Worm (Caenorhabditis elegans) whole organism, L4 larva: ENCODE data around the gene C18H7.11.

Source experiments
- F26F4.8 ChIP-seq: fragments of 200-800 bp; sonication (Bioruptor generic); conservative IDR thresholded peaks from 2 replicates; pipeline ENCODE4 v1.3.6; 2022; ENCODE audit warnings: missing genetic modification characterization, missing compliant biosample characterization
- aha-1 ChIP-seq: fragments of 150-350 bp; peaks from one replicate; lab custom pipeline; 2014; ENCODE audit warnings: missing biosample characterization, missing genetic modification characterization
- aly-2 ChIP-seq: sonication (generic microtip); optimal IDR thresholded peaks from 2 replicates; lab custom pipeline; 2018; ENCODE audit warnings: missing biosample characterization, missing genetic modification characterization
- attf-4 ChIP-seq: sonication (generic microtip); optimal IDR thresholded peaks from 3 replicates; lab custom pipeline; 2017; ENCODE audit warnings: missing biosample characterization, missing genetic modification characterization
- ceh-28 ChIP-seq: fragments of 150-350 bp; optimal IDR thresholded peaks from 2 replicates; lab custom pipeline; 2014; ENCODE audit warnings: missing biosample characterization, missing genetic modification reagents, missing genetic modification characterization
- ceh-32 ChIP-seq: sonication (generic microtip); optimal IDR thresholded peaks from 2 replicates; lab custom pipeline; 2016; ENCODE audit warnings: mild to moderate bottlenecking, missing genetic modification characterization, missing compliant biosample characterization; ENCODE audit not compliant: poor library complexity
- daf-16 ChIP-seq, 3 experiments: sonication (generic microtip); optimal IDR thresholded peaks; 2 replicates each; lab custom pipeline; 2016 to 2017; ENCODE audit warnings: missing genetic modification characterization in 3 of 3, missing genetic modification reagents in 3 of 3, mild to moderate bottlenecking in 2 of 3, missing compliant biosample characterization in 2 of 3, missing biosample characterization in 1 of 3, moderate library complexity in 1 of 3
- daf-19 ChIP-seq: fragments of 200-800 bp; sonication (Bioruptor generic); conservative IDR thresholded peaks from 2 replicates; pipeline ENCODE4 v1.3.6; 2022; ENCODE audit warnings: missing genetic modification characterization, missing compliant biosample characterization
- duxl-1 ChIP-seq: sonication (generic microtip); optimal IDR thresholded peaks from 2 replicates; lab custom pipeline; 2016; ENCODE audit warnings: mild to moderate bottlenecking, missing genetic modification characterization, moderate library complexity, missing compliant biosample characterization; ENCODE audit not compliant: poor library complexity
- egl-43 ChIP-seq: fragments of 200-800 bp; sonication (Bioruptor generic); IDR thresholded peaks from 2 replicates; pipeline ENCODE4 v1.3.6; 2022; ENCODE audit warnings: missing genetic modification reagents, missing genetic modification characterization, missing compliant biosample characterization
- fos-1 ChIP-seq: fragments of 150-350 bp; optimal IDR thresholded peaks from 2 replicates; lab custom pipeline; 2014; ENCODE audit warnings: missing biosample characterization, missing genetic modification characterization
- gei-8 ChIP-seq: fragments of 200-800 bp; sonication (Bioruptor generic); optimal IDR thresholded peaks from 2 replicates; lab custom pipeline; 2018; ENCODE audit warnings: mild to moderate bottlenecking, missing genetic modification characterization, missing compliant biosample characterization
- jun-1 ChIP-seq: fragments of 150-350 bp; optimal IDR thresholded peaks from 2 replicates; lab custom pipeline; 2014; ENCODE audit warnings: missing biosample characterization, missing genetic modification reagents, missing genetic modification characterization
- lim-7 ChIP-seq: fragments of 200-800 bp; sonication (Bioruptor generic); IDR thresholded peaks from 2 replicates; pipeline ENCODE4 v1.3.6; 2022; ENCODE audit warnings: missing genetic modification characterization, missing compliant biosample characterization
- madf-5 ChIP-seq, 2 experiments: fragments of 200-800 bp; sonication (Bioruptor generic); IDR thresholded peaks; 2 replicates each; pipeline ENCODE4 v1.3.6; 2022; ENCODE audit warnings: missing compliant biosample characterization in 2 of 2, missing genetic modification characterization in 2 of 2
- mxl-3 ChIP-seq: fragments of 200-800 bp; sonication (Bioruptor generic); optimal IDR thresholded peaks from 2 replicates; lab custom pipeline; 2018; ENCODE audit warnings: mild to moderate bottlenecking, missing genetic modification characterization, missing compliant biosample characterization
- nhr-10 ChIP-seq: fragments of 150-350 bp; optimal IDR thresholded peaks from 2 replicates; lab custom pipeline; 2014; ENCODE audit warnings: missing biosample characterization, missing genetic modification characterization
- nhr-102 ChIP-seq: sonication (generic microtip); optimal IDR thresholded peaks from 2 replicates; lab custom pipeline; 2016; ENCODE audit warnings: mild to moderate bottlenecking, missing genetic modification characterization, moderate library complexity, missing compliant biosample characterization
- pqm-1 ChIP-seq: sonication (generic microtip); optimal IDR thresholded peaks from 2 replicates; lab custom pipeline; 2017; ENCODE audit warnings: missing biosample characterization, missing genetic modification characterization
- rbr-2 ChIP-seq: sonication (generic microtip); optimal IDR thresholded peaks from 2 replicates; lab custom pipeline; 2016; ENCODE audit warnings: missing genotype, missing genetic modification characterization, missing compliant biosample characterization
- saeg-2 ChIP-seq: fragments of 200-800 bp; sonication (Bioruptor generic); IDR thresholded peaks from 2 replicates; pipeline ENCODE4 v1.3.6; 2022; ENCODE audit warnings: missing genetic modification reagents, missing genetic modification characterization, missing compliant biosample characterization
- set-16 ChIP-seq: fragments of 200-800 bp; sonication (Bioruptor generic); IDR thresholded peaks from 2 replicates; pipeline ENCODE4 v1.3.6; 2022; ENCODE audit warnings: missing genetic modification reagents, missing genetic modification characterization, missing compliant biosample characterization
- skn-1 ChIP-seq: fragments of 150-350 bp; optimal IDR thresholded peaks from 2 replicates; lab custom pipeline; 2014; ENCODE audit warnings: missing biosample characterization, missing genetic modification characterization
- spr-1 ChIP-seq: sonication (generic microtip); optimal IDR thresholded peaks from 2 replicates; lab custom pipeline; 2016; ENCODE audit warnings: mild to moderate bottlenecking, missing genetic modification characterization, missing compliant biosample characterization
- tag-97 ChIP-seq: fragments of 200-800 bp; sonication (Bioruptor generic); IDR thresholded peaks from 2 replicates; pipeline ENCODE4 v1.3.6; 2022; ENCODE audit warnings: missing genetic modification characterization, missing compliant biosample characterization
- unc-62 ChIP-seq, 3 experiments: fragments of 150-350 bp in 1 of 3; sonication (generic microtip); optimal IDR thresholded peaks in 2 of 3; peaks in 1 of 3; 1 replicate in 1 of 3; 2 replicates in 2 of 3; lab custom pipeline; 2014 to 2017; ENCODE audit warnings: missing biosample characterization in 3 of 3, missing genetic modification characterization in 3 of 3, missing genetic modification reagents in 3 of 3, missing genotype in 1 of 3
- vab-7 ChIP-seq: fragments of 200-800 bp; sonication (Bioruptor generic); IDR thresholded peaks from 2 replicates; pipeline ENCODE4 v1.3.6; 2022; ENCODE audit warnings: missing genetic modification reagents, missing genetic modification characterization, missing compliant biosample characterization
- zip-2 ChIP-seq: fragments of 150-350 bp; optimal IDR thresholded peaks from 2 replicates; lab custom pipeline; 2014; ENCODE audit warnings: missing biosample characterization, missing genetic modification characterization

The C18H7.11 gene

DNA sequence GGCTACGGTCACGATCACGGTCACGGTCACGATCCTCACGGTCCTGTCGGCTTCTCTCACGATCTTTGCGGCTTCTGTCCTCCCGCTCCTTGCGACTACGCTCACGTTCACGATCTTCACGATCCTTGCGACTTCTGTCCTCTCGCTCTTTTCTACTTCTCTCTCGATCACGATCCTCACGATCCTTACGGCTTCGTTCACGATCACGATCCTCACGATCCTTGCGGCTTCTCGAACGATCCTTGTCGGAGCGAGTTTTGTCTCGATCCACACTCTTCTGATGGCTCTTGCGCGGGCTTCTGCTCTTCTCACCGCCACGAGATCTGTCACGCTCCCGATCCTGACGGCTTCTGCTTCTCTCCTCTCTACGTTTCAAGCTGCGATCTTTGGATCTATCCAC is 16.2 kb upstream of the C18H7.11 start:
- TF ChIP-seq set-16 (GFP tag; lab: Robert Waterston, UW) = peak; percentile 71
- no peak for TF ChIP-seq jun-1 (tag; lab: Kevin White, UChicago)
- no peak for TF ChIP-seq duxl-1 (tag; lab: Kevin White, UChicago)

DNA sequence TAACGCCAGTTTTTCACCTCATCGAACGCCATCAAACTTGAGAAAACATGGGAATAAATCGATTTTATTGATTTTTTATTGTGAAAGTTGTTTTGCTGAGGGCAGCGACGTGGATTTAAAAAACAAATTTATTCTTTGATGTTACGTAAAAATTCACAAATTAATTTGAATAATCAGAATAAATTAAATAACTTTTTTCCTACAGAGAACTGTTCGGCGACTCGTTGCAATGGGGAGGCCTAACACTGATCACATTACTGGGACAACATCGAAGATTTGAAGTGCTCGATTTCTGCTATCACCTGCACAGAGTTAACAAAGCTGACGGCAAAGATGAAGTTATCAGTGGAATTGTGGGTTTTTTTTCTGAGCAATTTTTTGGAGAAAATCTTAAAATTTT is 14.6 kb upstream of the C18H7.11 start, which contains the start of gene F56A11.6:
F56A11.6 (minus strand) TSS at position 101 of the 400 bp plus-strand sequence.
- TF ChIP-seq ceh-28 (tag; lab: Kevin White, UChicago) = peak; percentile 7
- no peak for TF ChIP-seq fos-1 (tag; lab: Kevin White, UChicago)

- peak in 1 of 2 experiments; percentile 59 for TF ChIP-seq unc-62 (GFP tag; optimal IDR thresholded peaks at IDR 0.05 in 1 of 2; lab: Kevin White, UChicago)
- no peak for TF ChIP-seq unc-62 (tag; optimal IDR thresholded peaks at IDR 0.05; lab: Kevin White, UChicago)
- TF ChIP-seq egl-43 (GFP tag; lab: Robert Waterston, UW) = no peak
Observed at ce11 chrIV:584039-584438, 12.7 kb upstream of the C18H7.11 start.

ce11 chrIV:587729-588128 is 9.0 kb upstream of the C18H7.11 start, which contains the start of gene C18H7.12:
Gene C18H7.12, minus strand, starts transcription at chrIV:587829.
- TF ChIP-seq attf-4 (no peak), ceh-32 (tag; lab: Kevin White, UChicago) (no peak)
- TF ChIP-seq, all 104 proteins: peak for 0

DNA sequence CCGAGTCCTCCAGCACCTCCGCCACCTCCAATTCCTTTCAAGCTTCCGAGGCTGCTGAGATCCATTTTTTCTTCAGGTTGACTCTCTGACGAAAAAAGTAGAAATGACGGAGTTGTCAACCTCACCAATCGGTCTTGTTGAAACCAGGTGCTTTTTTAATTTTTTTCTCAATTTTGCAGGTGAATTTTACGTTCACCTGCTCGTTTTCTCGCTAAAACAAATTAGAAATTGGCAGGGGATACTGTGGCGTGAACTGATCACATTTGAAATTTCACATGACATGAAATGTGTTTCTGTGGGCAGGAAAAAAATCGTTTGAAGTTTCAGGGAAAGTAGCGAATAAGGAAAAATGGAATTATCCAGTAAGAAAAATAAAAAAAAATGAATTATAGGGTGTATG is 4.3 kb upstream of the C18H7.11 start, which contains the start of gene C18H7.6:
C18H7.6 (minus strand) TSS at position 104 of the 400 bp plus-strand sequence.
- no peak for TF ChIP-seq gei-8 (GFP tag; lab: Kevin White, UChicago)
- 0 out of 2 replicates have a peak, but pooled peaks have one; percentile 7 for TF ChIP-seq set-16 (GFP tag; lab: Robert Waterston, UW)

DNA sequence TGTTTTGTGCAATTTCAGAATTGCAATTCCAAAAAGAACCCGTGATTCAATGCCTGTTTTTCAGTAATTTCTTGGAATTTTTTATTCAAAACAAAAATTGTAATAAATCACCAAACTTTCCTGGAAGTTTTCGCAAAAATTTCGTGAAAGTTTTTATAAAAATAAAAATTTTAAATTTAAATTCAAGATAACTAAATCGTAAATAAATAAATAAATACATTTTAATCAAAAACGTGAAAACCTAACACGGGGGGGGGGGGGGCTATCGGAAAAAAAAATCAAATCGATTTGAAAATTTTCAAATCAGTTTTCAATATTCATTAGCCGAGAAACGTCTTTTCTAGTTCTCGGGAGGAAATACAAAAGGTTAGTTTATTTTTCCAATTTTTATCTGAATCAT is 3.7 kb upstream of the C18H7.11 start, which contains the start of gene C18H7.4:
C18H7.4 (plus strand) TSS at position 301 of the 400 bp plus-strand sequence.
- TF ChIP-seq aly-2 (tag; lab: Kevin White, UChicago) = no peak
- TF ChIP-seq rbr-2 (tag; lab: Kevin White, UChicago) = no peak
- no peak for TF ChIP-seq madf-5 (GFP tag; IDR thresholded peaks at IDR 0.05; lab: Robert Waterston, UW)
- no peak for TF ChIP-seq mxl-3 (GFP tag; lab: Kevin White, UChicago)
- no peak for TF ChIP-seq daf-19 (GFP tag; lab: Robert Waterston, UW)
- TF ChIP-seq tag-97 (GFP tag; lab: Robert Waterston, UW) = no peak
- TF ChIP-seq spr-1 (tag; lab: Kevin White, UChicago) = no peak
- TF ChIP-seq zip-2 = no peak
- no peak for TF ChIP-seq ceh-28 (tag; lab: Kevin White, UChicago)
- no peak for TF ChIP-seq fos-1 (tag; lab: Kevin White, UChicago)

- no peak for TF ChIP-seq nhr-10
- no peak for TF ChIP-seq F26F4.8 (GFP tag; lab: Robert Waterston, UW)
- no peak for TF ChIP-seq daf-16 (GFP tag; optimal IDR thresholded peaks at IDR 0.05; lab: Kevin White, UChicago)
- TF ChIP-seq daf-16 (tag; optimal IDR thresholded peaks at IDR 0.05; lab: Kevin White, UChicago) = no peak
- no peak for TF ChIP-seq lim-7 (GFP tag; lab: Robert Waterston, UW)
- no peak for TF ChIP-seq pqm-1 (tag; lab: Kevin White, UChicago)
- no peak for TF ChIP-seq egl-43 (GFP tag; lab: Robert Waterston, UW)
- TF ChIP-seq saeg-2 (GFP tag; lab: Robert Waterston, UW) = no peak
- TF ChIP-seq skn-1 = no peak
- TF ChIP-seq set-16 (GFP tag; lab: Robert Waterston, UW) = peak; percentile 69
- no peak for TF ChIP-seq nhr-102 (tag; lab: Kevin White, UChicago)
- peak; percentile 92 for TF ChIP-seq aha-1
- TF ChIP-seq vab-7 = no peak
- TF ChIP-seq, all 104 proteins: peak for 2
Observed at ce11 chrIV:594840-595239, 1.9 kb upstream of the C18H7.11 start.
